Fruit fly (Drosophila melanogaster) whole organism, embryonic: Measurements from ENCODE around the gene CG31960.
A peak's percentile ranks its signal among the peaks of the same experiment; 100 is the strongest.

ENCODE experiments used
- CG10366 ChIP-seq: fragments of 200-800 bp; sonication (Bioruptor generic); IDR thresholded peaks from 2 replicates; pipeline ENCODE4 v1.3.6; 2022; ENCODE audit warnings: missing biosample characterization, missing genetic modification characterization
- CG10431 ChIP-seq: fragments of 200-800 bp; sonication (Bioruptor generic); optimal IDR thresholded peaks from 3 replicates; lab custom pipeline; 2018; ENCODE audit warnings: missing biosample characterization, mild to moderate bottlenecking, missing genetic modification characterization
- CG12769 ChIP-seq: fragments of 200-800 bp; sonication (Bioruptor generic); optimal IDR thresholded peaks from 2 replicates; lab custom pipeline; 2019; ENCODE audit warnings: missing biosample characterization, mild to moderate bottlenecking, missing genetic modification characterization, moderate library complexity
- CG14014 ChIP-seq: fragments of 200-800 bp; sonication (Bioruptor generic); IDR thresholded peaks from 2 replicates; pipeline ENCODE4 v1.3.6; 2022; ENCODE audit warnings: missing biosample characterization, missing genetic modification characterization
- CG16863 ChIP-seq: fragments of 200-800 bp; sonication (Bioruptor generic); optimal IDR thresholded peaks from 3 replicates; lab custom pipeline; 2016; ENCODE audit warnings: missing biosample characterization, missing genetic modification characterization
- CG18011 ChIP-seq: fragments of 200-800 bp; sonication (Bioruptor generic); optimal IDR thresholded peaks from 2 replicates; lab custom pipeline; 2017; ENCODE audit warnings: missing biosample characterization, missing genetic modification characterization, mild to moderate bottlenecking, moderate library complexity, missing genotype
- CG1832 ChIP-seq: fragments of 200-800 bp; sonication (Bioruptor generic); optimal IDR thresholded peaks from 2 replicates; lab custom pipeline; 2017; ENCODE audit warnings: missing biosample characterization, mild to moderate bottlenecking, missing genetic modification characterization, inconsistent platforms
- CG18476 ChIP-seq: fragments of 200-800 bp; sonication (Bioruptor generic); optimal IDR thresholded peaks from 2 replicates; lab custom pipeline; 2016; ENCODE audit warnings: missing biosample characterization, mild to moderate bottlenecking, missing genetic modification characterization
- CG2678 ChIP-seq: fragments of 200-800 bp; sonication (Bioruptor generic); optimal IDR thresholded peaks from 3 replicates; lab custom pipeline; 2019; ENCODE audit warnings: missing biosample characterization, mild to moderate bottlenecking, missing genetic modification characterization, moderate library complexity
- CG2889 ChIP-seq: fragments of 200-800 bp; sonication (Bioruptor generic); IDR thresholded peaks from 3 replicates; pipeline ENCODE4 v1.3.6; 2022; ENCODE audit warnings: missing biosample characterization, missing genetic modification characterization
- CG31388 ChIP-seq: fragments of 200-800 bp; sonication (Bioruptor generic); optimal IDR thresholded peaks from 2 replicates; lab custom pipeline; 2016; ENCODE audit warnings: missing biosample characterization, missing genetic modification characterization
- CG32767 ChIP-seq: fragments of 200-800 bp; sonication (Bioruptor generic); IDR thresholded peaks from 2 replicates; pipeline ENCODE4 v1.3.6; 2022; ENCODE audit warnings: missing biosample characterization, missing genetic modification characterization
- CG4820 ChIP-seq: fragments of 200-800 bp; sonication (Bioruptor generic); optimal IDR thresholded peaks from 3 replicates; lab custom pipeline; 2016; ENCODE audit warnings: missing biosample characterization, missing genetic modification characterization
- CG6654 ChIP-seq: fragments of 200-800 bp; sonication (Bioruptor generic); optimal IDR thresholded peaks from 2 replicates; lab custom pipeline; 2017; ENCODE audit warnings: missing biosample characterization, mild to moderate bottlenecking, missing genetic modification characterization
- CG7556 ChIP-seq: fragments of 200-800 bp; sonication (Bioruptor generic); optimal IDR thresholded peaks from 2 replicates; lab custom pipeline; 2017; ENCODE audit warnings: missing biosample characterization, mild to moderate bottlenecking, missing genetic modification characterization
- CG9817 ChIP-seq: fragments of 200-800 bp; sonication (Bioruptor generic); optimal IDR thresholded peaks from 2 replicates; lab custom pipeline; 2018; ENCODE audit warnings: missing biosample characterization, mild to moderate bottlenecking, missing genetic modification characterization, moderate library complexity
- Dip3 ChIP-seq: fragments of 200-800 bp; sonication (Bioruptor generic); optimal IDR thresholded peaks from 3 replicates; lab custom pipeline; 2016; ENCODE audit warnings: missing biosample characterization, missing genetic modification characterization
- Dll ChIP-seq: fragments of 200-800 bp; sonication (Bioruptor generic); IDR thresholded peaks from 4 replicates; pipeline ENCODE4 v1.3.6; 2022; ENCODE audit warnings: missing biosample characterization, missing genetic modification characterization; ENCODE audit not compliant: partially characterized antibody
- Drgx ChIP-seq: fragments of 200-800 bp; sonication (Bioruptor generic); IDR thresholded peaks from 2 replicates; pipeline ENCODE4 v1.3.6; 2022; ENCODE audit warnings: missing biosample characterization, missing genetic modification characterization
- ERR ChIP-seq: fragments of 200-800 bp; sonication (Bioruptor generic); optimal IDR thresholded peaks from 2 replicates; lab custom pipeline; 2016; ENCODE audit warnings: missing biosample characterization, missing genetic modification characterization
- Elba2 ChIP-seq: fragments of 200-800 bp; sonication (Bioruptor generic); optimal IDR thresholded peaks from 3 replicates; lab custom pipeline; 2016; ENCODE audit warnings: missing biosample characterization, missing genetic modification characterization
- Fer1 ChIP-seq: fragments of 200-800 bp; sonication (Bioruptor generic); optimal IDR thresholded peaks from 2 replicates; lab custom pipeline; 2017; ENCODE audit warnings: missing biosample characterization, mild to moderate bottlenecking, missing genetic modification characterization
- HLH4C ChIP-seq: fragments of 200-800 bp; sonication (Bioruptor generic); IDR thresholded peaks from 3 replicates; pipeline ENCODE4 v1.3.6; 2022; ENCODE audit warnings: missing biosample characterization, missing genetic modification characterization; ENCODE audit not compliant: partially characterized antibody
- Hmx ChIP-seq: fragments of 200-800 bp; sonication (Bioruptor generic); optimal IDR thresholded peaks from 2 replicates; lab custom pipeline; 2016; ENCODE audit warnings: missing biosample characterization, missing genetic modification characterization
- Hr51 ChIP-seq, 2 experiments: fragments of 200-800 bp; sonication (Bioruptor generic); optimal IDR thresholded peaks; 2 replicates in 1 of 2; 3 replicates in 1 of 2; lab custom pipeline; 2016 to 2018; ENCODE audit warnings: missing biosample characterization in 2 of 2, missing genetic modification characterization in 2 of 2, mild to moderate bottlenecking in 1 of 2, moderate library complexity in 1 of 2
- Jarid2 ChIP-seq: fragments of 200-800 bp; sonication (Bioruptor generic); optimal IDR thresholded peaks from 3 replicates; lab custom pipeline; 2017; ENCODE audit warnings: mild to moderate bottlenecking, missing biosample characterization, missing genetic modification reagents, missing genetic modification characterization
- Lim3 ChIP-seq: fragments of 200-800 bp; sonication (Bioruptor generic); IDR thresholded peaks from 2 replicates; pipeline ENCODE4 v1.3.6; 2022; ENCODE audit warnings: missing biosample characterization, missing genetic modification characterization
- Max ChIP-seq: fragments of 200-800 bp; sonication (Bioruptor generic); optimal IDR thresholded peaks from 2 replicates; lab custom pipeline; 2016; ENCODE audit warnings: missing biosample characterization, mild to moderate bottlenecking, missing genetic modification characterization
- Optix ChIP-seq: fragments of 200-800 bp; sonication (Bioruptor generic); IDR thresholded peaks from 3 replicates; pipeline ENCODE4 v1.3.6; 2022; ENCODE audit warnings: missing biosample characterization, missing genetic modification characterization
- Rx ChIP-seq: fragments of 200-800 bp; sonication (Bioruptor generic); IDR thresholded peaks from 2 replicates; pipeline ENCODE4 v1.3.6; 2022; ENCODE audit warnings: missing biosample characterization, missing genetic modification characterization
- Six4 ChIP-seq: fragments of 200-800 bp; sonication (Bioruptor generic); optimal IDR thresholded peaks from 2 replicates; lab custom pipeline; 2016; ENCODE audit warnings: missing biosample characterization, missing genetic modification characterization
- Xrp1 ChIP-seq: fragments of 200-800 bp; sonication (Bioruptor generic); IDR thresholded peaks from 2 replicates; pipeline ENCODE4 v1.3.6; 2022; ENCODE audit warnings: missing biosample characterization, missing genetic modification characterization
- al ChIP-seq: fragments of 200-800 bp; sonication (Bioruptor generic); IDR thresholded peaks from 2 replicates; pipeline ENCODE4 v1.3.6; 2022; ENCODE audit warnings: missing biosample characterization, missing genetic modification characterization
- amos ChIP-seq: fragments of 200-800 bp; sonication (Bioruptor generic); IDR thresholded peaks from 2 replicates; pipeline ENCODE4 v1.3.6; 2022; ENCODE audit warnings: missing biosample characterization, missing genetic modification characterization; ENCODE audit not compliant: partially characterized antibody
- da ChIP-seq: fragments of 200-800 bp; sonication (Bioruptor generic); optimal IDR thresholded peaks from 2 replicates; lab custom pipeline; 2016; ENCODE audit warnings: missing biosample characterization, missing genetic modification characterization
- ewg ChIP-seq: fragments of 200-800 bp; sonication (Bioruptor generic); optimal IDR thresholded peaks from 3 replicates; lab custom pipeline; 2017; ENCODE audit warnings: mild to moderate bottlenecking, missing biosample characterization, missing genetic modification reagents, missing genetic modification characterization
- fd64A ChIP-seq: fragments of 200-800 bp; sonication (Bioruptor generic); optimal IDR thresholded peaks from 3 replicates; lab custom pipeline; 2018; ENCODE audit warnings: missing biosample characterization, mild to moderate bottlenecking, missing genetic modification characterization
- fd96Cb ChIP-seq: fragments of 200-800 bp; sonication (Bioruptor generic); optimal IDR thresholded peaks from 2 replicates; lab custom pipeline; 2018; ENCODE audit warnings: missing biosample characterization, mild to moderate bottlenecking, missing genetic modification characterization, moderate library complexity
- h ChIP-seq: fragments of >200 bp; optimal IDR thresholded peaks from 2 replicates; lab custom pipeline; 2017
- insv ChIP-seq, 2 experiments: fragments of 200-800 bp; sonication (Bioruptor generic); optimal IDR thresholded peaks; 3 replicates each; lab custom pipeline; 2016 to 2018; ENCODE audit warnings: missing biosample characterization in 2 of 2, missing genetic modification characterization in 2 of 2
- jigr1 ChIP-seq: fragments of 200-800 bp; sonication (Bioruptor generic); IDR thresholded peaks from 3 replicates; pipeline ENCODE4 v1.3.6; 2022; ENCODE audit warnings: missing biosample characterization, missing genetic modification characterization
- kay ChIP-seq: fragments of 200-800 bp; sonication (Bioruptor generic); optimal IDR thresholded peaks from 2 replicates; lab custom pipeline; 2016; ENCODE audit warnings: missing biosample characterization, missing genetic modification characterization
- kni ChIP-seq: fragments of 200-800 bp; sonication (Bioruptor generic); optimal IDR thresholded peaks from 3 replicates; lab custom pipeline; 2017; ENCODE audit warnings: mild to moderate bottlenecking, missing biosample characterization, missing genetic modification reagents, missing genetic modification characterization
- lab ChIP-seq: fragments of 200-800 bp; sonication (Bioruptor generic); optimal IDR thresholded peaks from 3 replicates; lab custom pipeline; 2017; ENCODE audit warnings: missing biosample characterization, missing genetic modification characterization, mild to moderate bottlenecking, moderate library complexity, missing genetic modification reagents
- nerfin-2 ChIP-seq: fragments of 200-800 bp; sonication (Bioruptor generic); IDR thresholded peaks from 2 replicates; pipeline ENCODE4 v1.3.6; 2022; ENCODE audit warnings: missing biosample characterization, missing genetic modification characterization; ENCODE audit not compliant: partially characterized antibody
- run ChIP-seq: fragments of 200-800 bp; sonication (Bioruptor generic); optimal IDR thresholded peaks from 3 replicates; lab custom pipeline; 2018; ENCODE audit warnings: missing biosample characterization, mild to moderate bottlenecking, missing genetic modification characterization
- shn ChIP-seq: fragments of 200-800 bp; sonication (Bioruptor generic); optimal IDR thresholded peaks from 3 replicates; lab custom pipeline; 2016; ENCODE audit warnings: missing biosample characterization, missing genetic modification characterization
- twi ChIP-seq: fragments of 200-800 bp; optimal IDR thresholded peaks from 2 replicates; lab custom pipeline; 2019; ENCODE audit warnings: missing biosample characterization, mild to moderate bottlenecking, missing genetic modification characterization, moderate library complexity
- vfl ChIP-seq: fragments of 200-800 bp; sonication (Bioruptor generic); optimal IDR thresholded peaks from 2 replicates; lab custom pipeline; 2016; ENCODE audit warnings: missing biosample characterization, missing genetic modification characterization
- yki ChIP-seq: fragments of >200 bp; optimal IDR thresholded peaks from 3 replicates; lab custom pipeline; 2018

The CG31960 gene

dm6 chr2L:3754835-3755547, 29.8 kb upstream of the CG31960 start (continued):
- TF ChIP-seq CG16863 (no peak), Hmx (GFP tag; lab: Kevin White, UChicago) (no peak), insv (GFP tag; optimal IDR thresholded peaks at IDR 0.05; lab: Kevin White, UChicago) (no peak), CG1832 (GFP tag; lab: Kevin White, UChicago) (no peak), HLH4C (no peak), CG6654 (GFP tag; lab: Kevin White, UChicago) (no peak), run (tag; lab: Kevin White, UChicago) (no peak), h (no peak), amos (GFP tag; lab: Robert Waterston, UW) (no peak), fd64A (GFP tag; lab: Kevin White, UChicago) (no peak), CG4820 (GFP tag; lab: Kevin White, UChicago) (no peak), yki (lab: Kevin White, UChicago) (no peak), ERR (GFP tag; lab: Kevin White, UChicago) (no peak), CG32767 (GFP tag; lab: Robert Waterston, UW) (no peak), CG10431 (GFP tag; lab: Kevin White, UChicago) (no peak), CG9817 (tag; lab: Kevin White, UChicago) (peak; percentile 4), Drgx (GFP tag; lab: Robert Waterston, UW) (no peak), Elba2 (no peak), Xrp1 (GFP tag; lab: Robert Waterston, UW) (peak; percentile 42; the same call in 1 of the 2 replicates), Dip3 (GFP tag; lab: Kevin White, UChicago) (no peak), ewg (GFP tag; lab: Kevin White, UChicago) (no peak), CG18476 (GFP tag; lab: Kevin White, UChicago) (no peak), CG2678 (peak; percentile 69), CG7556 (GFP tag; lab: Kevin White, UChicago) (peak; percentile 68), jigr1 (no peak), kni (no peak), Rx (GFP tag; lab: Robert Waterston, UW) (no peak), lab (GFP tag; lab: Kevin White, UChicago) (peak; percentile 84), Jarid2 (no peak), da (GFP tag; lab: Kevin White, UChicago) (no peak), nerfin-2 (GFP tag; lab: Robert Waterston, UW) (no peak), Optix (GFP tag; lab: Robert Waterston, UW) (no peak), Hr51 (GFP tag; optimal IDR thresholded peaks at IDR 0.05; lab: Kevin White, UChicago) (peak in 1 of 2 experiments; percentile 53), CG12769 (tag; lab: Kevin White, UChicago) (no peak), shn (GFP tag; lab: Kevin White, UChicago) (no peak), al (GFP tag; lab: Robert Waterston, UW) (no peak), CG31388 (GFP tag; lab: Kevin White, UChicago) (no peak), vfl (no peak), Dll (GFP tag; lab: Robert Waterston, UW) (no peak), fd96Cb (tag; lab: Kevin White, UChicago) (no peak), CG10366 (GFP tag; lab: Robert Waterston, UW) (0 out of 2 replicates have a peak, but pooled peaks have one; percentile 7), CG2889 (GFP tag; lab: Robert Waterston, UW) (0 out of 3 replicates have a peak, but pooled peaks have one; percentile 28), twi (tag; lab: Kevin White, UChicago) (no peak), kay (GFP tag; lab: Kevin White, UChicago) (no peak), CG18011 (GFP tag; lab: Kevin White, UChicago) (no peak), Fer1 (GFP tag; lab: Kevin White, UChicago) (peak; percentile 81), Six4 (GFP tag; lab: Kevin White, UChicago) (no peak), Max (GFP tag; lab: Kevin White, UChicago) (no peak), Lim3 (GFP tag; lab: Robert Waterston, UW) (no peak), CG14014 (0 out of 2 replicates have a peak, but pooled peaks have one; percentile 13)
